Worm (Caenorhabditis elegans): ENCODE measurements around the gene mlc-5.

The mlc-5 gene

DNA sequence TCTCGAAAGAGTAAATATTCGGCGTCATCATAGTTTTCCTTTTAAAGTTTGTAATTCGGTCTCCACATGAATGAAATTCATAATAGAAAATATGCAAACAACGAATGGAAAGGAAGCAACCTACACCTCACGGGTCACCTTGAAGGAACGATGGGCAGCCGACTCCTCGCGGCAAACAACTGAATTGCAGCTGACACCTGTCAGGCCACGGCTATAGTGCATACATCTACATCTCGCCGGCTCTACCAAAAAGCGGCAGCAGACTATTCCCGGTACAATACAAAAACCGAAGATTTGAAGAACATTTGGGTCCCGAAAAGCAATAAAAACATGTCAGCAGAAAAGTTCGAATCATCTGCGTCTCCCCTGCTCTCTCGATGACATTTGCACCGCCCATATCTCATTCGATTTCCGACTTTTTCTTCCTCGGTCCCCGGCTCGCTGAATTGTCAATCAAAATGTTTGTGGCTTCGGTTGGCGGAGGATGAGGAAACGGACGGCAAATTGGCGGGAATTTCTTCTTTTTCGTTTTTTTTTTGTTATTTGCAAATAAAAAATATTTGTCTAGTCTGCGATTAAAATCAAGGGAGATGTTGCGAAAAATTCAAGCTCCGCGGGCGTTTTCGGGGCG, 12.7 kb downstream of the mlc-5 start:
- TF ChIP-seq nhr-76 (tag; optimal IDR thresholded peaks at IDR 0.05) (no peak), unc-120 (tag; optimal IDR thresholded peaks at IDR 0.05; ENCODE audit: poor library complexity, severe bottlenecking) (peak; percentile 53), elt-3 (tag; optimal IDR thresholded peaks at IDR 0.05) (no peak), hlh-1 (tag; optimal IDR thresholded peaks at IDR 0.05) (peak; percentile 34), nhr-28 (tag; optimal IDR thresholded peaks at IDR 0.05) (no peak), nhr-237 (tag; optimal IDR thresholded peaks at IDR 0.05) (no peak), ceh-39 (tag; optimal IDR thresholded peaks at IDR 0.05) (no peak), unc-62 (GFP tag; optimal IDR thresholded peaks at IDR 0.05) (peak; percentile 85), mab-5 (tag; optimal IDR thresholded peaks at IDR 0.05) (no peak), ceh-83 (GFP tag; optimal IDR thresholded peaks at IDR 0.05) (no peak), bed-3 (GFP tag; optimal IDR thresholded peaks at IDR 0.05) (no peak), cnd-1 (tag; optimal IDR thresholded peaks at IDR 0.05) (no peak), ces-1 (GFP tag; optimal IDR thresholded peaks at IDR 0.05) (peak; percentile 74), pha-4 (tag; optimal IDR thresholded peaks at IDR 0.05) (no peak)

DNA sequence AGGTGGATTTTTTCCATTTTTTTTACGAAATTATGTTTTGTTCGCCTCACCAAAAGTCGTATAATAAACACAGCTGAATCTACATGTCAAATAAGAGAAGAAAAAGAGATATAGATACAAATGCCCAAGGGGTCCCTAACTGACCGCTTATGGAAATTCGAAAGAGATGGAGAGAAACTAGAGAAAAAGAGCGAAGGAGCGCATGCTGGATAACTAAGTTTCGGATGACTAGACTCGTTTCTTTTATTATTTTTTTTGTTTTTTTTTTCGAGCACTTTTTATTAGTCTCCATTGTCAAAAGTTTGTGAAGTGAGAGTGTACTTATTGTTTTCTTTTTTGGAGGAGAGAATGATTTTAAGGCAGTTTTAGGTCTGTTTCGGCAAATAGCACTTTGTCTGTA, 14.6 kb downstream of the mlc-5 start:
- TF ChIP-seq elt-1 (tag; optimal IDR thresholded peaks at IDR 0.05; ENCODE audit: borderline replicate concordance, insufficient read depth) (no peak), lin-32 (GFP tag; optimal IDR thresholded peaks at IDR 0.05) (no peak), ces-1 (GFP tag; optimal IDR thresholded peaks at IDR 0.05) (peak; percentile 91)

DNA sequence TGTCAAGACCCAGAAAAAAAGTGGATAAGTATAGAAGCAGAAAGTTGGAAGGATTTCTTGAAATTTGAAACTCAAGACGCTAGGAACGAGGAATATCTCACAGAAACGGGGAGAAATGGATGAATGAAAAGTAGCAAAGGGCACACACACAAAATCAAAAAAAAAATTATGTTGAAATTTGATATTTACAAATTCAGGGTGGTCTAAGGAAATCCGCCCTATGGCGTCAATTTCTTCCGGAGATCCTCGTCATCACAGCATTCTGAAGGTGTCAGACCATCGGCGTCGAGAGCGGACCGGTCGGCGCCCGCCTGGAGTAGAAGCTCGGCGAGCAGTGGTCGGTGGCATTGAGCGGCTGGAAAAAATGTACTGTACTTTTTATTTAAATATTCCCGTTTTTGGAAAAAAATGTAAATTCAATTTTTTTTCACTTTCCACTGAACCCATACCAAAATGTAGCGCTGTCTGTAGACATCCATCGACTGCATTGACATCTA, 16.9 kb downstream of the mlc-5 start:
- TF ChIP-seq sem-2 (GFP tag; optimal IDR thresholded peaks at IDR 0.05), result no peak

- no peak for TF ChIP-seq nhr-237 (tag; optimal IDR thresholded peaks at IDR 0.05)
These were observed 17.8 kb downstream of the mlc-5 start for ce11 chrIII:13640869-13641268.

DNA sequence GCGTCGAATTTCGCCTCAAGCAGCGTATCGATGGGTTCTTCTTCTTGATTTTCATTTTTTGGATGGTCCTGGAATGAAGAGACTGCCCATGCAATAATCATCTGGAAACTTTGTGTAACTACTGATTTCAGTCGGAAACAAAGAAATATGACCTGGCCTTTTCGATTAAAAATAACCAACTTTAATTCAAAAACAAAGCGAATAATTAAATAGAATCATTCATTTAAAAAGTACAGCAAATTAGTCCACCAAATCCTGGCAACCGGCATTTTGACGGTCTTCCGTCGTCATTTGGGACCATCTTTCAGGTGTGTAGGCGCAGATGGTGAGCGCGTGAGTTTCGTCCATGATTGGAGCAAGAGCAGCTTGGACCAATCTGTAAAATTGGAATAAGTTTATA, 18.5 kb downstream of the mlc-5 start, which contains the start of gene acbp-5:
Gene acbp-5 (minus strand): TSS at position 101 of the 400 bp plus-strand sequence.
- no peak for TF ChIP-seq sptf-1 (tag; optimal IDR thresholded peaks at IDR 0.05)
- TF ChIP-seq unc-39 (tag; optimal IDR thresholded peaks at IDR 0.05), result no peak
- TF ChIP-seq ceh-39 (tag; optimal IDR thresholded peaks at IDR 0.05), result no peak
- TF ChIP-seq nhr-12 (tag; optimal IDR thresholded peaks at IDR 0.05), result no peak
- no peak for TF ChIP-seq zip-8 (tag; optimal IDR thresholded peaks at IDR 0.05)
- no peak for TF ChIP-seq blmp-1 (tag; optimal IDR thresholded peaks at IDR 0.05)
- TF ChIP-seq lin-32 (GFP tag; optimal IDR thresholded peaks at IDR 0.05), result no peak
- TF ChIP-seq elt-3 (tag; optimal IDR thresholded peaks at IDR 0.05), result no peak
- TF ChIP-seq sem-2 (GFP tag; optimal IDR thresholded peaks at IDR 0.05), result no peak

- TF ChIP-seq ceh-43 (GFP tag; optimal IDR thresholded peaks at IDR 0.05), result no peak
- no peak for TF ChIP-seq nhr-237 (tag; optimal IDR thresholded peaks at IDR 0.05)
- TF ChIP-seq unc-39 (tag; optimal IDR thresholded peaks at IDR 0.05), result no peak
- no peak for TF ChIP-seq hlh-1 (tag; optimal IDR thresholded peaks at IDR 0.05)
- no peak for TF ChIP-seq nhr-28 (tag; optimal IDR thresholded peaks at IDR 0.05)
These were observed 19.1 kb downstream of the mlc-5 start, which contains the start of gene T12D8.10 for ce11 chrIII:13642227-13642626. T12D8.10 (minus strand) TSS chrIII:13642327.

DNA sequence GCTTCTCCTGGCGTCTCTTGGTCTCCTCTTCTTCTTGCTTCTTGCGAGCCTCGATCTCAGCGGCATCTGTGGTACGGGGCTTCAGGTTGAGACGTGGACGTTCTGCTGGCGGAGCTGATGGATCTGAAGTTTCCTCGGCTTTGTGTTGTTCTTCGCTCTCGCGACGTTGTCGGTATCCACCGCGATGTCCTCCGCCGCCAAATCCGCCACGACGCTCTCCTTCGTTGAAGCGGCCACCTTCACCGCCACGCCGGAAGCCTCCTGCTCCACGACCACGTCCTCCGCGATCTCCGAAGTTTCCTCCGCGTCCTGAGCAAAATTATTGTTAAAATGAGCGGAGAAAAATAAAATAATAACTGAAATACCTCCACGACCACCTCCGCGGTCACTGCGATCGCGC, 19.7 kb downstream of the mlc-5 start:
- TF ChIP-seq zip-8 (tag; optimal IDR thresholded peaks at IDR 0.05) (no peak), lin-32 (GFP tag; optimal IDR thresholded peaks at IDR 0.05) (no peak), ztf-11 (tag; optimal IDR thresholded peaks at IDR 0.05) (no peak), hlh-1 (tag; optimal IDR thresholded peaks at IDR 0.05) (no peak), ces-1 (GFP tag; optimal IDR thresholded peaks at IDR 0.05) (no peak), ceh-39 (tag; optimal IDR thresholded peaks at IDR 0.05) (no peak), elt-3 (tag; optimal IDR thresholded peaks at IDR 0.05) (no peak), nhr-28 (tag; optimal IDR thresholded peaks at IDR 0.05) (no peak), lsy-2 (tag; optimal IDR thresholded peaks at IDR 0.05) (no peak), ham-2 (GFP tag; optimal IDR thresholded peaks at IDR 0.05) (no peak)

Data from whole organism, mixed stage, embryonic.